Worm (Caenorhabditis elegans) whole organism, mixed stage, embryonic: Measurements from ENCODE around the gene fshr-1.

Experiments used
- blmp-1 ChIP-seq: fragments of 150-350 bp; optimal IDR thresholded peaks from 2 replicates; lab custom pipeline; 2014; ENCODE audit warnings: missing biosample characterization, missing genetic modification characterization
- ceh-43 ChIP-seq: fragments of 200-800 bp; sonication (Bioruptor generic); optimal IDR thresholded peaks from 2 replicates; lab custom pipeline; 2018; ENCODE audit warnings: mild to moderate bottlenecking, missing genetic modification characterization, moderate library complexity, missing compliant biosample characterization
- lsy-2 ChIP-seq: fragments of 150-350 bp; optimal IDR thresholded peaks from 2 replicates; lab custom pipeline; 2014; ENCODE audit warnings: missing biosample characterization, missing genetic modification characterization
- mab-5 ChIP-seq: fragments of 150-350 bp; optimal IDR thresholded peaks from 2 replicates; lab custom pipeline; 2014; ENCODE audit warnings: missing biosample characterization, missing genetic modification characterization
- nhr-12 ChIP-seq: fragments of 150-350 bp; optimal IDR thresholded peaks from 2 replicates; lab custom pipeline; 2014; ENCODE audit warnings: missing biosample characterization, missing genetic modification characterization
- nhr-237 ChIP-seq: fragments of 150-350 bp; optimal IDR thresholded peaks from 2 replicates; lab custom pipeline; 2014; ENCODE audit warnings: missing biosample characterization, missing genetic modification characterization
- ztf-11 ChIP-seq: fragments of 150-350 bp; optimal IDR thresholded peaks from 2 replicates; lab custom pipeline; 2014; ENCODE audit warnings: missing biosample characterization, missing genetic modification characterization

ce11 chrV:9927954-9928353 lies 38.3 kb downstream of the fshr-1 start:
- no peak for TF ChIP-seq ceh-43 (GFP tag; lab: Kevin White, UChicago)
- TF ChIP-seq lsy-2 = no peak
- no peak for TF ChIP-seq nhr-12 (tag; lab: Kevin White, UChicago)
- TF ChIP-seq nhr-237 (tag; lab: Kevin White, UChicago) = no peak
- no peak for TF ChIP-seq blmp-1 (tag; lab: Kevin White, UChicago)
- TF ChIP-seq ztf-11 (tag; lab: Kevin White, UChicago) = no peak
- TF ChIP-seq mab-5 (tag; lab: Kevin White, UChicago) = no peak
